Worm (Caenorhabditis elegans) whole organism, late embryonic: Measurements from ENCODE around the gene nlp-78.

ENCODE experiments used
- C38D4.7 ChIP-seq: fragments of 200-800 bp; sonication (Bioruptor generic); optimal IDR thresholded peaks from 2 replicates; lab custom pipeline; 2018; ENCODE audit warnings: mild to moderate bottlenecking, missing genetic modification characterization, moderate library complexity, missing compliant biosample characterization
- F13H6.1 ChIP-seq: sonication (generic microtip); optimal IDR thresholded peaks from 2 replicates; lab custom pipeline; 2016; ENCODE audit warnings: missing genetic modification characterization, missing compliant biosample characterization
- ama-1 ChIP-seq: fragments of 150-350 bp; optimal IDR thresholded peaks from 2 replicates; lab custom pipeline; 2014
- che-1 ChIP-seq: sonication (generic microtip); optimal IDR thresholded peaks from 2 replicates; lab custom pipeline; 2016; ENCODE audit warnings: mild to moderate bottlenecking, missing genetic modification characterization, missing compliant biosample characterization
- fax-1 ChIP-seq: sonication (generic microtip); optimal IDR thresholded peaks from 2 replicates; lab custom pipeline; 2016; ENCODE audit warnings: missing genotype, missing genetic modification characterization, missing compliant biosample characterization
- hlh-30 ChIP-seq: sonication (generic microtip); optimal IDR thresholded peaks from 2 replicates; lab custom pipeline; 2017; ENCODE audit warnings: antibody characterized with exemption, missing genetic modification characterization, missing compliant biosample characterization; ENCODE audit not compliant: insufficient read depth
- hlh-8 ChIP-seq: sonication (generic microtip); optimal IDR thresholded peaks from 2 replicates; lab custom pipeline; 2016; ENCODE audit warnings: missing genotype, missing genetic modification characterization, missing compliant biosample characterization
- nhr-11 ChIP-seq: fragments of 150-350 bp; optimal IDR thresholded peaks from 2 replicates; lab custom pipeline; 2014; ENCODE audit warnings: missing biosample characterization, missing genetic modification characterization
- odd-2 ChIP-seq: sonication (generic microtip); optimal IDR thresholded peaks from 2 replicates; lab custom pipeline; 2017; ENCODE audit warnings: antibody characterized with exemption, mild to moderate bottlenecking, missing genetic modification characterization, missing compliant biosample characterization
- rnt-1 ChIP-seq: sonication (generic microtip); optimal IDR thresholded peaks from 2 replicates; lab custom pipeline; 2016; ENCODE audit warnings: missing genetic modification characterization, missing compliant biosample characterization
- sdc-2 ChIP-seq: sonication (generic microtip); optimal IDR thresholded peaks from 2 replicates; lab custom pipeline; 2016; ENCODE audit warnings: missing genotype, missing genetic modification characterization, missing compliant biosample characterization
- tbx-2 ChIP-seq: sonication (generic microtip); optimal IDR thresholded peaks from 2 replicates; lab custom pipeline; 2016; ENCODE audit warnings: missing genetic modification characterization, missing compliant biosample characterization
- ttx-3 ChIP-seq: sonication (generic microtip); optimal IDR thresholded peaks from 2 replicates; lab custom pipeline; 2016; ENCODE audit warnings: missing genetic modification reagents, missing genetic modification characterization, missing compliant biosample characterization

DNA sequence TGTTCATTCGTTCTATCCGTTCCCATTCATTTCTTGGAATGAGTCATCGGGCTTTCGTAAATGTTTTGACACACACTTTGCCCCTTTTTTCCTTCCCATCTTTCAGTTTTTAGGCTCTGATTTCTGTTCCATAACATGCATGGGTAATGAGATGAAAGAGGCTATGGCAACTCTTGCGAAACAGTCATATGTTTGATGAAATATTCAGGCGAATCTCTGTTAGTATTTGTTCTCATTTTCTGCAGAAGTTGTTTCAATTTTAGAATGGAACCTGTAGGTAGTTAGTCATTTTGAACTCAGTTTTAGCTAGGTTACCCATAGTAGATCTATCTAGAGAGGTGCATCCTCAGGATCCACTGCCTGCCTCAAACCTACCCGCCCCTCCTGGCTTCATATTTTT is 21.0 kb upstream of the nlp-78 start:
- TF ChIP-seq hlh-30 (tag; lab: Kevin White, UChicago) (no peak), odd-2 (tag; lab: Kevin White, UChicago) (no peak), tbx-2 (no peak), nhr-11 (tag; lab: Kevin White, UChicago) (no peak), ama-1 (lab: Kevin White, UChicago) (no peak), ttx-3 (no peak), F13H6.1 (tag; lab: Kevin White, UChicago) (no peak), hlh-8 (tag; lab: Kevin White, UChicago) (no peak), sdc-2 (tag; lab: Kevin White, UChicago) (no peak), fax-1 (tag; lab: Kevin White, UChicago) (no peak), che-1 (tag; lab: Kevin White, UChicago) (no peak), rnt-1 (no peak), C38D4.7 (GFP tag; lab: Kevin White, UChicago) (no peak)
